Fruit fly (Drosophila melanogaster) whole organism, embryonic: ENCODE measurements around the gene Tango5.
A peak's percentile ranks its signal among the peaks of the same experiment; 100 is the strongest.

Experiments used
- Bgb ChIP-seq: fragments of 200-800 bp; sonication (Bioruptor generic); IDR thresholded peaks from 2 replicates; pipeline ENCODE4 v1.3.6; 2022; ENCODE audit warnings: missing biosample characterization, missing genetic modification characterization; ENCODE audit not compliant: partially characterized antibody
- CG10654 ChIP-seq: fragments of 200-800 bp; sonication (Bioruptor generic); optimal IDR thresholded peaks from 2 replicates; lab custom pipeline; 2016; ENCODE audit warnings: missing biosample characterization, missing genetic modification characterization
- CG12155 ChIP-seq: fragments of 200-800 bp; sonication (Bioruptor generic); optimal IDR thresholded peaks from 3 replicates; lab custom pipeline; 2016; ENCODE audit warnings: missing biosample characterization, missing genetic modification characterization
- CG12236 ChIP-seq: fragments of 200-800 bp; sonication (Bioruptor generic); optimal IDR thresholded peaks from 2 replicates; lab custom pipeline; 2016; ENCODE audit warnings: missing biosample characterization, missing genetic modification characterization
- CG14441 ChIP-seq: fragments of 200-800 bp; sonication (Bioruptor generic); IDR thresholded peaks from 2 replicates; pipeline ENCODE4 v1.3.6; 2022; ENCODE audit warnings: missing biosample characterization, missing genetic modification characterization
- CG1603 ChIP-seq: fragments of 200-800 bp; sonication (Bioruptor generic); optimal IDR thresholded peaks from 2 replicates; lab custom pipeline; 2019; ENCODE audit warnings: missing biosample characterization, mild to moderate bottlenecking, missing genetic modification characterization, moderate library complexity
- CG17361 ChIP-seq: fragments of 200-800 bp; sonication (Bioruptor generic); IDR thresholded peaks from 3 replicates; pipeline ENCODE4 v1.3.6; 2022; ENCODE audit warnings: missing biosample characterization, missing genetic modification characterization
- CG17385 ChIP-seq: fragments of 200-800 bp; sonication (Bioruptor generic); optimal IDR thresholded peaks from 3 replicates; lab custom pipeline; 2018; ENCODE audit warnings: missing biosample characterization, mild to moderate bottlenecking, missing genetic modification characterization
- CG2120 ChIP-seq: fragments of 200-800 bp; sonication (Bioruptor generic); optimal IDR thresholded peaks from 3 replicates; lab custom pipeline; 2016; ENCODE audit warnings: missing biosample characterization, missing genetic modification characterization
- CG31224 ChIP-seq: fragments of 200-800 bp; sonication (Bioruptor generic); IDR thresholded peaks from 2 replicates; pipeline ENCODE4 v1.3.6; 2022; ENCODE audit warnings: missing biosample characterization, missing genetic modification characterization
- CG3163 ChIP-seq: fragments of 200-800 bp; sonication (Bioruptor generic); optimal IDR thresholded peaks from 3 replicates; lab custom pipeline; 2016; ENCODE audit warnings: missing biosample characterization, missing genetic modification characterization
- CG32772 ChIP-seq: fragments of 200-800 bp; sonication (Bioruptor generic); IDR thresholded peaks from 2 replicates; pipeline ENCODE4 v1.3.6; 2022; ENCODE audit warnings: missing biosample characterization, missing genetic modification characterization
- CG3407 ChIP-seq: fragments of 200-800 bp; sonication (Bioruptor generic); optimal IDR thresholded peaks from 2 replicates; lab custom pipeline; 2018; ENCODE audit warnings: missing biosample characterization, mild to moderate bottlenecking, missing genetic modification characterization
- CG4328 ChIP-seq: fragments of 200-800 bp; sonication (Bioruptor generic); optimal IDR thresholded peaks from 3 replicates; lab custom pipeline; 2017; ENCODE audit warnings: missing biosample characterization, missing genetic modification reagents, missing genetic modification characterization
- CG5953 ChIP-seq: fragments of 200-800 bp; sonication (Bioruptor generic); IDR thresholded peaks from 2 replicates; pipeline ENCODE4 v1.3.6; 2022; ENCODE audit warnings: missing biosample characterization, missing genetic modification characterization
- CG7357 ChIP-seq: fragments of 200-800 bp; sonication (Bioruptor generic); IDR thresholded peaks from 3 replicates; pipeline ENCODE4 v1.3.6; 2022; ENCODE audit warnings: missing biosample characterization, missing genetic modification characterization
- CG8089 ChIP-seq: fragments of 200-800 bp; sonication (Bioruptor generic); optimal IDR thresholded peaks from 3 replicates; lab custom pipeline; 2016; ENCODE audit warnings: missing biosample characterization, missing genetic modification characterization
- CG8290 ChIP-seq, 3 experiments: fragments of 200-800 bp; sonication (Bioruptor generic); optimal IDR thresholded peaks; 2 replicates each; lab custom pipeline; 2016 to 2019; ENCODE audit warnings: missing biosample characterization in 3 of 3, missing genetic modification characterization in 3 of 3, mild to moderate bottlenecking in 2 of 3, moderate library complexity in 1 of 3
- CoRest ChIP-seq: fragments of 200-800 bp; sonication (Bioruptor generic); optimal IDR thresholded peaks from 3 replicates; lab custom pipeline; 2018; ENCODE audit warnings: missing biosample characterization, mild to moderate bottlenecking, missing genetic modification characterization, moderate library complexity
- Dip3 ChIP-seq: fragments of 200-800 bp; sonication (Bioruptor generic); optimal IDR thresholded peaks from 3 replicates; lab custom pipeline; 2016; ENCODE audit warnings: missing biosample characterization, missing genetic modification characterization
- Dp ChIP-seq: fragments of 200-800 bp; sonication (Bioruptor generic); optimal IDR thresholded peaks from 2 replicates; lab custom pipeline; 2018; ENCODE audit warnings: missing biosample characterization, mild to moderate bottlenecking, missing genetic modification characterization, moderate library complexity
- Eip74EF ChIP-seq, 2 experiments: fragments of 200-800 bp in 1 of 2; fragments of >200 bp in 1 of 2; sonication (Bioruptor generic) in 1 of 2; optimal IDR thresholded peaks; 2 replicates each; lab custom pipeline; 2017 to 2019; ENCODE audit warnings: missing biosample characterization in 2 of 2, missing genetic modification characterization in 2 of 2, mild to moderate bottlenecking in 1 of 2, moderate library complexity in 1 of 2
- Fer1 ChIP-seq: fragments of 200-800 bp; sonication (Bioruptor generic); optimal IDR thresholded peaks from 2 replicates; lab custom pipeline; 2017; ENCODE audit warnings: missing biosample characterization, mild to moderate bottlenecking, missing genetic modification characterization
- Hr51 ChIP-seq, 2 experiments: fragments of 200-800 bp; sonication (Bioruptor generic); optimal IDR thresholded peaks; 2 replicates in 1 of 2; 3 replicates in 1 of 2; lab custom pipeline; 2016 to 2018; ENCODE audit warnings: missing biosample characterization in 2 of 2, missing genetic modification characterization in 2 of 2, mild to moderate bottlenecking in 1 of 2, moderate library complexity in 1 of 2
- Hr78 ChIP-seq, 2 experiments: fragments of 200-800 bp in 1 of 2; fragments of >200 bp in 1 of 2; sonication (Bioruptor generic) in 1 of 2; optimal IDR thresholded peaks; 2 replicates each; lab custom pipeline; 2017 to 2019; ENCODE audit warnings: missing biosample characterization in 2 of 2, missing genetic modification characterization in 2 of 2, mild to moderate bottlenecking in 1 of 2, moderate library complexity in 1 of 2
- Mrtf ChIP-seq: fragments of 200-800 bp; sonication (Bioruptor generic); IDR thresholded peaks from 3 replicates; pipeline ENCODE4 v1.3.6; 2022; ENCODE audit warnings: missing biosample characterization, missing genetic modification characterization
- NfI ChIP-seq: fragments of 200-800 bp; sonication (Bioruptor generic); optimal IDR thresholded peaks from 3 replicates; lab custom pipeline; 2018; ENCODE audit warnings: missing biosample characterization, mild to moderate bottlenecking, missing genetic modification characterization, moderate library complexity
- PHDP ChIP-seq: fragments of 200-800 bp; sonication (Bioruptor generic); optimal IDR thresholded peaks from 3 replicates; lab custom pipeline; 2018; ENCODE audit warnings: missing biosample characterization, mild to moderate bottlenecking, missing genetic modification characterization, moderate library complexity
- btn ChIP-seq: fragments of 200-800 bp; sonication (Bioruptor generic); optimal IDR thresholded peaks from 2 replicates; lab custom pipeline; 2016; ENCODE audit warnings: missing biosample characterization, missing genetic modification characterization
- cas ChIP-seq: fragments of 200-800 bp; sonication (Bioruptor generic); IDR thresholded peaks from 2 replicates; pipeline ENCODE4 v1.3.6; 2022; ENCODE audit warnings: missing biosample characterization, missing genetic modification characterization
- caup ChIP-seq: fragments of 200-800 bp; sonication (Bioruptor generic); optimal IDR thresholded peaks from 3 replicates; lab custom pipeline; 2017; ENCODE audit warnings: missing biosample characterization, mild to moderate bottlenecking, missing genetic modification characterization, moderate library complexity; ENCODE audit not compliant: severe bottlenecking
- ci ChIP-seq: fragments of 200-800 bp; sonication (Bioruptor generic); IDR thresholded peaks from 3 replicates; pipeline ENCODE4 v1.3.6; 2022; ENCODE audit warnings: missing biosample characterization, missing genetic modification characterization
- dan ChIP-seq: fragments of 200-800 bp; sonication (Bioruptor generic); IDR thresholded peaks from 2 replicates; pipeline ENCODE4 v1.3.6; 2022; ENCODE audit warnings: missing biosample characterization, missing genetic modification characterization
- dimm ChIP-seq: fragments of 200-800 bp; sonication (Bioruptor generic); IDR thresholded peaks from 2 replicates; pipeline ENCODE4 v1.3.6; 2022; ENCODE audit warnings: missing biosample characterization, missing genetic modification characterization
- gem ChIP-seq: fragments of 200-800 bp; sonication (Bioruptor generic); optimal IDR thresholded peaks from 2 replicates; lab custom pipeline; 2019; ENCODE audit warnings: missing biosample characterization, mild to moderate bottlenecking, missing genetic modification characterization, moderate library complexity
- gro ChIP-seq: fragments of 200-800 bp; sonication (Bioruptor generic); optimal IDR thresholded peaks from 2 replicates; lab custom pipeline; 2016; ENCODE audit warnings: missing biosample characterization, missing genetic modification characterization
- gsb ChIP-seq: fragments of 200-800 bp; sonication (Bioruptor generic); IDR thresholded peaks from 2 replicates; pipeline ENCODE4 v1.3.6; 2022; ENCODE audit warnings: missing biosample characterization, missing genetic modification characterization
- ken ChIP-seq: fragments of 200-800 bp; sonication (Bioruptor generic); IDR thresholded peaks from 3 replicates; pipeline ENCODE4 v1.3.6; 2022; ENCODE audit warnings: missing biosample characterization, missing genetic modification characterization
- luna ChIP-seq: fragments of 200-800 bp; sonication (Bioruptor generic); optimal IDR thresholded peaks from 2 replicates; lab custom pipeline; 2016; ENCODE audit warnings: missing biosample characterization, missing genetic modification characterization
- mirr ChIP-seq: fragments of 200-800 bp; sonication (Bioruptor generic); optimal IDR thresholded peaks from 3 replicates; lab custom pipeline; 2018; ENCODE audit warnings: missing biosample characterization, mild to moderate bottlenecking, missing genetic modification characterization
- otp ChIP-seq: fragments of 200-800 bp; sonication (Bioruptor generic); IDR thresholded peaks from 3 replicates; pipeline ENCODE4, ENCODE4 v1.3.6; 2022; ENCODE audit warnings: missing biosample characterization, missing genetic modification characterization
- ranshi ChIP-seq: fragments of 200-800 bp; sonication (Bioruptor generic); IDR thresholded peaks from 2 replicates; pipeline ENCODE4 v1.3.6; 2022; ENCODE audit warnings: missing biosample characterization, missing genetic modification characterization
- row ChIP-seq: fragments of 200-800 bp; sonication (Bioruptor generic); IDR thresholded peaks from 3 replicates; pipeline ENCODE4 v1.3.6; 2022; ENCODE audit warnings: missing biosample characterization, missing genetic modification characterization
- scrt ChIP-seq: fragments of 200-800 bp; sonication (Bioruptor generic); optimal IDR thresholded peaks from 2 replicates; lab custom pipeline; 2018; ENCODE audit warnings: missing biosample characterization, mild to moderate bottlenecking, missing genetic modification characterization, moderate library complexity
- shn ChIP-seq: fragments of 200-800 bp; sonication (Bioruptor generic); optimal IDR thresholded peaks from 3 replicates; lab custom pipeline; 2016; ENCODE audit warnings: missing biosample characterization, missing genetic modification characterization
- sr ChIP-seq: fragments of 200-800 bp; sonication (Bioruptor generic); IDR thresholded peaks from 3 replicates; pipeline ENCODE4 v1.3.6; 2022; ENCODE audit warnings: missing biosample characterization, missing genetic modification characterization
- tll ChIP-seq, 2 experiments: fragments of 200-800 bp in 1 of 2; fragments of >200 bp in 1 of 2; sonication (Bioruptor generic) in 1 of 2; optimal IDR thresholded peaks; 2 replicates each; lab custom pipeline; 2017 to 2019; ENCODE audit warnings: missing biosample characterization in 2 of 2, missing genetic modification characterization in 2 of 2, mild to moderate bottlenecking in 1 of 2, moderate library complexity in 1 of 2
- trem ChIP-seq: fragments of 200-800 bp; optimal IDR thresholded peaks from 3 replicates; lab custom pipeline; 2019; ENCODE audit warnings: missing biosample characterization, mild to moderate bottlenecking, missing genetic modification characterization, moderate library complexity
- zfh1 ChIP-seq: fragments of 200-800 bp; sonication (Bioruptor generic); IDR thresholded peaks from 3 replicates; pipeline ENCODE4 v1.3.6; 2022; ENCODE audit warnings: missing biosample characterization, missing genetic modification characterization

Tango5 gene

DNA sequence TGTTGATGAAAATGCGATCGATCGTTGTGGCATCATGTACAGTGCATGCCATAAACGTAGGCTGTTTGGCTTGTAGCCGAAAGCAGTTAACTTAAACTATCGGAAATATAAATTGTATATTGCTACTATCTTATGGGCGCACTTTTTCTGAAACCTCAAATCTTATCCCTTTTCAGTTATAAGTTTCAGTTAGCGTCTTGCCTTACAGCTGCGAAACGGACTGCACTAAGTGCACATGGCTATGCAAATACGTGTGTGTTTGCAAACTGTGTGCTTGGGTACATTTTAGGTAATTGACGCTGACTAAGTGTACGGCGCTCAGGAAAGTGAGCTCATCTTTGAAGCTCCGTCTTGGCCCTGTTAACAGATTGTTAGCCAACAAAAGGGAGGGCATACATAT, 11.5 kb upstream of the Tango5 start (continued):
- TF ChIP-seq shn (GFP tag; lab: Kevin White, UChicago): no peak
- peak; percentile 11 for TF ChIP-seq mirr
- peak; percentile 67 for TF ChIP-seq CG1603 (tag; lab: Kevin White, UChicago)
- TF ChIP-seq CG2120 (GFP tag; lab: Kevin White, UChicago): peak; percentile 23
- TF ChIP-seq ranshi (GFP tag; lab: Robert Waterston, UW): 0 out of 2 replicates have a peak, but pooled peaks have one; percentile 24
- no peak for TF ChIP-seq CG12155 (GFP tag; lab: Kevin White, UChicago)
- peak; percentile 45 for TF ChIP-seq Fer1 (GFP tag; lab: Kevin White, UChicago)
- peak; percentile 28; the same call in 1 of the 2 replicates for TF ChIP-seq gsb
- TF ChIP-seq dan (GFP tag; lab: Robert Waterston, UW): no peak
- TF ChIP-seq CG8290 (GFP tag; optimal IDR thresholded peaks at IDR 0.05; lab: Kevin White, UChicago): no peak
- peak in 1 of 2 experiments; percentile 60 for TF ChIP-seq CG8290 (tag; optimal IDR thresholded peaks at IDR 0.05; lab: Kevin White, UChicago)
- peak; percentile 51; the same call in 1 of the 3 replicates for TF ChIP-seq ken (GFP tag; lab: Robert Waterston, UW)
- no peak for TF ChIP-seq dimm (GFP tag; lab: Robert Waterston, UW)
- peak; percentile 36 for TF ChIP-seq btn (GFP tag; lab: Kevin White, UChicago)
- TF ChIP-seq trem: no peak
- TF ChIP-seq CG12236: no peak
- 0 out of 2 replicates have a peak, but pooled peaks have one; percentile 20 for TF ChIP-seq CG31224 (GFP tag; lab: Robert Waterston, UW)
- peak in 1 of 2 experiments; percentile 64 for TF ChIP-seq Hr51 (GFP tag; optimal IDR thresholded peaks at IDR 0.05; lab: Kevin White, UChicago)
- TF ChIP-seq luna (GFP tag; lab: Kevin White, UChicago): no peak
- no peak for TF ChIP-seq cas (GFP tag; lab: Robert Waterston, UW)
- 0 out of 3 replicates have a peak, but pooled peaks have one; percentile 44 for TF ChIP-seq otp
- TF ChIP-seq CG3407 (GFP tag; lab: Kevin White, UChicago): peak; percentile 10
- peak; percentile 44 for TF ChIP-seq CoRest (tag; lab: Kevin White, UChicago)
- peak; percentile 44 for TF ChIP-seq CG10654 (GFP tag; lab: Kevin White, UChicago)
- TF ChIP-seq caup (GFP tag; lab: Kevin White, UChicago): peak; percentile 24
- peak; percentile 9 for TF ChIP-seq CG8089 (GFP tag; lab: Kevin White, UChicago)
- no peak for TF ChIP-seq CG3163 (GFP tag; lab: Kevin White, UChicago)
- peak; percentile 38 for TF ChIP-seq PHDP
- peak; percentile 16 for TF ChIP-seq NfI
- 0 out of 3 replicates have a peak, but pooled peaks have one; percentile 57 for TF ChIP-seq Mrtf (GFP tag; lab: Robert Waterston, UW)
- TF ChIP-seq ci (GFP tag; lab: Robert Waterston, UW): peak; percentile 82
- peak; percentile 76 for TF ChIP-seq CG14441 (GFP tag; lab: Robert Waterston, UW)
- no peak for TF ChIP-seq Dp (GFP tag; lab: Kevin White, UChicago)
- no peak for TF ChIP-seq Hr78 (GFP tag; optimal IDR thresholded peaks at IDR 0.05; lab: Kevin White, UChicago)
- TF ChIP-seq gro (GFP tag; lab: Kevin White, UChicago): no peak
- TF ChIP-seq Dip3 (GFP tag; lab: Kevin White, UChicago): peak; percentile 14
- TF ChIP-seq zfh1 (GFP tag; lab: Robert Waterston, UW): 0 out of 3 replicates have a peak, but pooled peaks have one; percentile 32
- TF ChIP-seq CG7357: 0 out of 3 replicates have a peak, but pooled peaks have one; percentile 8
- peak; percentile 16 for TF ChIP-seq scrt (GFP tag; lab: Kevin White, UChicago)
- peak; percentile 53 for TF ChIP-seq gem (tag; lab: Kevin White, UChicago)
- TF ChIP-seq CG4328 (GFP tag; lab: Kevin White, UChicago): peak; percentile 1
- TF ChIP-seq tll (GFP tag; optimal IDR thresholded peaks at IDR 0.05; lab: Kevin White, UChicago): no peak
- TF ChIP-seq row (GFP tag; lab: Robert Waterston, UW): peak; percentile 62
- TF ChIP-seq CG17361 (GFP tag; lab: Robert Waterston, UW): 0 out of 3 replicates have a peak, but pooled peaks have one; percentile 18
- 0 out of 2 replicates have a peak, but pooled peaks have one; percentile 31 for TF ChIP-seq CG32772 (GFP tag; lab: Robert Waterston, UW)
- TF ChIP-seq Bgb (GFP tag; lab: Robert Waterston, UW): no peak
- TF ChIP-seq CG5953 (GFP tag; lab: Robert Waterston, UW): peak; percentile 43; the same call in 1 of the 2 replicates
- TF ChIP-seq CG17385 (GFP tag; lab: Kevin White, UChicago): peak; percentile 46
- peak; percentile 43; the same call in 1 of the 3 replicates for TF ChIP-seq sr (GFP tag; lab: Robert Waterston, UW)
- peak in 1 of 2 experiments; percentile 6 for TF ChIP-seq Eip74EF (GFP tag; optimal IDR thresholded peaks at IDR 0.05; lab: Kevin White, UChicago)
